Fruit fly (Drosophila melanogaster) whole organism, embryonic: ENCODE data around the gene CG15047.

ENCODE experiments used
- Atf3 ChIP-seq: fragments of 200-800 bp; sonication (Bioruptor generic); optimal IDR thresholded peaks from 3 replicates; lab custom pipeline; 2016; ENCODE audit warnings: missing biosample characterization, missing genetic modification characterization
- Atf6 ChIP-seq: fragments of 200-800 bp; sonication (Bioruptor generic); IDR thresholded peaks from 2 replicates; pipeline ENCODE4 v1.3.6; 2022; ENCODE audit warnings: missing biosample characterization, missing genetic modification characterization
- Blimp-1 ChIP-seq: fragments of 200-800 bp; sonication (Bioruptor generic); optimal IDR thresholded peaks from 3 replicates; lab custom pipeline; 2018; ENCODE audit warnings: missing biosample characterization, missing genetic modification characterization, mild to moderate bottlenecking, moderate library complexity, missing genetic modification reagents
- CG10267 ChIP-seq: fragments of 200-800 bp; sonication (Bioruptor generic); optimal IDR thresholded peaks from 2 replicates; lab custom pipeline; 2018; ENCODE audit warnings: missing biosample characterization, mild to moderate bottlenecking, missing genetic modification characterization, moderate library complexity
- CG10979 ChIP-seq: fragments of 200-800 bp; sonication (Bioruptor generic); optimal IDR thresholded peaks from 2 replicates; lab custom pipeline; 2018; ENCODE audit warnings: missing biosample characterization, mild to moderate bottlenecking, missing genetic modification characterization, moderate library complexity
- CG11085 ChIP-seq: fragments of 200-800 bp; sonication (Bioruptor generic); IDR thresholded peaks from 2 replicates; pipeline ENCODE4 v1.3.6; 2022; ENCODE audit warnings: missing biosample characterization, missing genetic modification characterization
- CG11247 ChIP-seq: fragments of 200-800 bp; sonication (Bioruptor generic); IDR thresholded peaks from 2 replicates; pipeline ENCODE4 v1.3.6; 2022; ENCODE audit warnings: missing biosample characterization, missing genetic modification characterization
- CG11504 ChIP-seq: fragments of 200-800 bp; sonication (Bioruptor generic); optimal IDR thresholded peaks from 3 replicates; lab custom pipeline; 2019; ENCODE audit warnings: missing biosample characterization, mild to moderate bottlenecking, missing genetic modification characterization, moderate library complexity
- CG12071 ChIP-seq: fragments of 200-800 bp; sonication (Bioruptor generic); optimal IDR thresholded peaks from 3 replicates; lab custom pipeline; 2018; ENCODE audit warnings: missing biosample characterization, mild to moderate bottlenecking, missing genetic modification characterization
- CG15269 ChIP-seq: fragments of 200-800 bp; sonication (Bioruptor generic); optimal IDR thresholded peaks from 2 replicates; lab custom pipeline; 2018; ENCODE audit warnings: missing biosample characterization, mild to moderate bottlenecking, missing genetic modification characterization, moderate library complexity
- CG1602 ChIP-seq: fragments of 200-800 bp; sonication (Bioruptor generic); optimal IDR thresholded peaks from 3 replicates; lab custom pipeline; 2016; ENCODE audit warnings: missing biosample characterization, missing genetic modification characterization
- CG17359 ChIP-seq: fragments of 200-800 bp; sonication (Bioruptor generic); optimal IDR thresholded peaks from 3 replicates; lab custom pipeline; 2018; ENCODE audit warnings: missing biosample characterization, mild to moderate bottlenecking, missing genetic modification characterization, moderate library complexity
- CG17361 ChIP-seq: fragments of 200-800 bp; sonication (Bioruptor generic); IDR thresholded peaks from 3 replicates; pipeline ENCODE4 v1.3.6; 2022; ENCODE audit warnings: missing biosample characterization, missing genetic modification characterization
- CG17912 ChIP-seq: fragments of 200-800 bp; sonication (Bioruptor generic); optimal IDR thresholded peaks from 2 replicates; lab custom pipeline; 2018; ENCODE audit warnings: missing biosample characterization, mild to moderate bottlenecking, missing genetic modification characterization
- CG6791 ChIP-seq: fragments of 200-800 bp; sonication (Bioruptor generic); IDR thresholded peaks from 3 replicates; pipeline ENCODE4 v1.3.6; 2022; ENCODE audit warnings: missing biosample characterization, missing genetic modification characterization; ENCODE audit not compliant: partially characterized antibody
- Deaf1 ChIP-seq: fragments of 200-800 bp; optimal IDR thresholded peaks from 3 replicates; lab custom pipeline; 2019; ENCODE audit warnings: missing biosample characterization, mild to moderate bottlenecking, missing genetic modification characterization, moderate library complexity
- Dip3 ChIP-seq: fragments of 200-800 bp; sonication (Bioruptor generic); optimal IDR thresholded peaks from 3 replicates; lab custom pipeline; 2016; ENCODE audit warnings: missing biosample characterization, missing genetic modification characterization
- Dll ChIP-seq: fragments of 200-800 bp; sonication (Bioruptor generic); IDR thresholded peaks from 4 replicates; pipeline ENCODE4 v1.3.6; 2022; ENCODE audit warnings: missing biosample characterization, missing genetic modification characterization; ENCODE audit not compliant: partially characterized antibody
- GATAe ChIP-seq: fragments of 200-800 bp; sonication (Bioruptor generic); conservative IDR thresholded peaks from 2 replicates; pipeline ENCODE4 v1.3.6; 2022; ENCODE audit warnings: missing biosample characterization, missing genetic modification characterization
- Gug ChIP-seq: fragments of 200-800 bp; sonication (Bioruptor generic); IDR thresholded peaks from 4 replicates; pipeline ENCODE4 v1.3.6; 2022; ENCODE audit warnings: missing biosample characterization, missing genetic modification characterization
- HLHmδ ChIP-seq: fragments of 200-800 bp; sonication (Bioruptor generic); optimal IDR thresholded peaks from 2 replicates; lab custom pipeline; 2018; ENCODE audit warnings: missing biosample characterization, mild to moderate bottlenecking, missing genetic modification characterization, moderate library complexity
- HmgD ChIP-seq: fragments of 200-800 bp; sonication (Bioruptor generic); optimal IDR thresholded peaks from 3 replicates; lab custom pipeline; 2016; ENCODE audit warnings: missing biosample characterization, missing genetic modification characterization
- Lhr ChIP-seq: fragments of 200-800 bp; sonication (Bioruptor generic); optimal IDR thresholded peaks from 3 replicates; lab custom pipeline; 2017; ENCODE audit warnings: mild to moderate bottlenecking, missing biosample characterization, missing genetic modification reagents, missing genetic modification characterization
- MTF-1 ChIP-seq: fragments of 200-800 bp; sonication (Bioruptor generic); optimal IDR thresholded peaks from 2 replicates; lab custom pipeline; 2018; ENCODE audit warnings: missing biosample characterization, mild to moderate bottlenecking, missing genetic modification characterization, borderline replicate concordance
- NC2β ChIP-seq: fragments of 200-800 bp; sonication (Bioruptor generic); optimal IDR thresholded peaks from 2 replicates; lab custom pipeline; 2016; ENCODE audit warnings: missing biosample characterization, missing genetic modification characterization
- NfI ChIP-seq: fragments of 200-800 bp; sonication (Bioruptor generic); optimal IDR thresholded peaks from 3 replicates; lab custom pipeline; 2018; ENCODE audit warnings: missing biosample characterization, mild to moderate bottlenecking, missing genetic modification characterization, moderate library complexity
- Optix ChIP-seq: fragments of 200-800 bp; sonication (Bioruptor generic); IDR thresholded peaks from 3 replicates; pipeline ENCODE4 v1.3.6; 2022; ENCODE audit warnings: missing biosample characterization, missing genetic modification characterization
- Ssrp ChIP-seq: fragments of 200-800 bp; sonication (Bioruptor generic); optimal IDR thresholded peaks from 2 replicates; lab custom pipeline; 2018; ENCODE audit warnings: missing biosample characterization, mild to moderate bottlenecking, missing genetic modification characterization, moderate library complexity
- Tbp ChIP-seq: fragments of >200 bp; optimal IDR thresholded peaks from 2 replicates; lab custom pipeline; 2018; ENCODE audit warnings: missing biosample characterization, missing genetic modification characterization
- Xbp1 ChIP-seq: fragments of 200-800 bp; sonication (Bioruptor generic); optimal IDR thresholded peaks from 3 replicates; lab custom pipeline; 2016; ENCODE audit warnings: missing biosample characterization, mild to moderate bottlenecking, missing genetic modification characterization
- ap ChIP-seq: fragments of 200-800 bp; sonication (Bioruptor generic); IDR thresholded peaks from 2 replicates; pipeline ENCODE4 v1.3.6; 2022; ENCODE audit warnings: missing biosample characterization, missing genetic modification characterization
- bsh ChIP-seq, 2 experiments: fragments of 200-800 bp; sonication (Bioruptor generic); optimal IDR thresholded peaks; 2 replicates each; lab custom pipeline; 2017 to 2018; ENCODE audit warnings: mild to moderate bottlenecking in 2 of 2, missing biosample characterization in 2 of 2, missing genetic modification characterization in 2 of 2, moderate library complexity in 1 of 2
- dm ChIP-seq: fragments of 200-800 bp; sonication (Bioruptor generic); optimal IDR thresholded peaks from 3 replicates; lab custom pipeline; 2016; ENCODE audit warnings: missing biosample characterization, missing genetic modification characterization
- dmrt99B ChIP-seq: fragments of 200-800 bp; sonication (Bioruptor generic); optimal IDR thresholded peaks from 2 replicates; lab custom pipeline; 2018; ENCODE audit warnings: missing biosample characterization, mild to moderate bottlenecking, missing genetic modification characterization, moderate library complexity
- ems ChIP-seq: fragments of 200-800 bp; sonication (Bioruptor generic); optimal IDR thresholded peaks from 3 replicates; lab custom pipeline; 2016; ENCODE audit warnings: missing biosample characterization, missing genetic modification characterization
- exex ChIP-seq: fragments of 200-800 bp; sonication (Bioruptor generic); optimal IDR thresholded peaks from 4 replicates; lab custom pipeline; 2018; ENCODE audit warnings: missing biosample characterization, mild to moderate bottlenecking, missing genetic modification characterization, moderate library complexity
- ftz-f1 ChIP-seq: fragments of 200-800 bp; sonication (Bioruptor generic); optimal IDR thresholded peaks from 2 replicates; lab custom pipeline; 2016; ENCODE audit warnings: missing biosample characterization, missing genetic modification characterization
- fu2 ChIP-seq: fragments of 200-800 bp; sonication (Bioruptor generic); optimal IDR thresholded peaks from 2 replicates; lab custom pipeline; 2016; ENCODE audit warnings: missing biosample characterization, missing genetic modification characterization
- gem ChIP-seq: fragments of 200-800 bp; sonication (Bioruptor generic); optimal IDR thresholded peaks from 2 replicates; lab custom pipeline; 2019; ENCODE audit warnings: missing biosample characterization, mild to moderate bottlenecking, missing genetic modification characterization, moderate library complexity
- hb ChIP-seq: fragments of 200-800 bp; sonication (Bioruptor generic); IDR thresholded peaks from 3 replicates; pipeline ENCODE4 v1.3.6; 2022; ENCODE audit warnings: missing biosample characterization, missing genetic modification characterization; ENCODE audit not compliant: partially characterized antibody
- jigr1 ChIP-seq: fragments of 200-800 bp; sonication (Bioruptor generic); IDR thresholded peaks from 3 replicates; pipeline ENCODE4 v1.3.6; 2022; ENCODE audit warnings: missing biosample characterization, missing genetic modification characterization
- jing ChIP-seq: fragments of 200-800 bp; sonication (Bioruptor generic); optimal IDR thresholded peaks from 2 replicates; lab custom pipeline; 2018; ENCODE audit warnings: missing biosample characterization, mild to moderate bottlenecking, missing genetic modification characterization
- lbe ChIP-seq: fragments of 200-800 bp; sonication (Bioruptor generic); optimal IDR thresholded peaks from 2 replicates; lab custom pipeline; 2016; ENCODE audit warnings: missing biosample characterization, mild to moderate bottlenecking, missing genetic modification characterization
- nau ChIP-seq: fragments of 200-800 bp; sonication (Bioruptor generic); optimal IDR thresholded peaks from 3 replicates; lab custom pipeline; 2017; ENCODE audit warnings: missing biosample characterization, mild to moderate bottlenecking, missing genetic modification characterization, missing genetic modification reagents
- nerfin-1 ChIP-seq: fragments of 200-800 bp; sonication (Bioruptor generic); optimal IDR thresholded peaks from 3 replicates; lab custom pipeline; 2019; ENCODE audit warnings: missing biosample characterization, mild to moderate bottlenecking, missing genetic modification characterization, moderate library complexity
- nom ChIP-seq: fragments of 200-800 bp; sonication (Bioruptor generic); optimal IDR thresholded peaks from 2 replicates; lab custom pipeline; 2017; ENCODE audit warnings: missing biosample characterization, missing genetic modification characterization, mild to moderate bottlenecking, moderate library complexity, missing genetic modification reagents
- row ChIP-seq: fragments of 200-800 bp; sonication (Bioruptor generic); IDR thresholded peaks from 3 replicates; pipeline ENCODE4 v1.3.6; 2022; ENCODE audit warnings: missing biosample characterization, missing genetic modification characterization
- sc ChIP-seq, 3 experiments: fragments of >200 bp in 2 of 3; fragments of 200-800 bp in 1 of 3; sonication (Bioruptor generic) in 1 of 3; optimal IDR thresholded peaks; 2 replicates in 2 of 3; 3 replicates in 1 of 3; lab custom pipeline; 2017; ENCODE audit warnings: mild to moderate bottlenecking in 1 of 3, missing biosample characterization in 1 of 3, missing genetic modification characterization in 1 of 3, missing genetic modification reagents in 1 of 3
- sob ChIP-seq: fragments of 200-800 bp; sonication (Bioruptor generic); IDR thresholded peaks from 2 replicates; pipeline ENCODE4 v1.3.6; 2022; ENCODE audit warnings: missing biosample characterization, missing genetic modification characterization
- wor ChIP-seq: fragments of 200-800 bp; sonication (Bioruptor generic); IDR thresholded peaks from 2 replicates; pipeline ENCODE4 v1.3.6; 2022; ENCODE audit warnings: missing biosample characterization, missing genetic modification characterization
- zfh1 ChIP-seq: fragments of 200-800 bp; sonication (Bioruptor generic); IDR thresholded peaks from 3 replicates; pipeline ENCODE4 v1.3.6; 2022; ENCODE audit warnings: missing biosample characterization, missing genetic modification characterization

The CG15047 gene

DNA sequence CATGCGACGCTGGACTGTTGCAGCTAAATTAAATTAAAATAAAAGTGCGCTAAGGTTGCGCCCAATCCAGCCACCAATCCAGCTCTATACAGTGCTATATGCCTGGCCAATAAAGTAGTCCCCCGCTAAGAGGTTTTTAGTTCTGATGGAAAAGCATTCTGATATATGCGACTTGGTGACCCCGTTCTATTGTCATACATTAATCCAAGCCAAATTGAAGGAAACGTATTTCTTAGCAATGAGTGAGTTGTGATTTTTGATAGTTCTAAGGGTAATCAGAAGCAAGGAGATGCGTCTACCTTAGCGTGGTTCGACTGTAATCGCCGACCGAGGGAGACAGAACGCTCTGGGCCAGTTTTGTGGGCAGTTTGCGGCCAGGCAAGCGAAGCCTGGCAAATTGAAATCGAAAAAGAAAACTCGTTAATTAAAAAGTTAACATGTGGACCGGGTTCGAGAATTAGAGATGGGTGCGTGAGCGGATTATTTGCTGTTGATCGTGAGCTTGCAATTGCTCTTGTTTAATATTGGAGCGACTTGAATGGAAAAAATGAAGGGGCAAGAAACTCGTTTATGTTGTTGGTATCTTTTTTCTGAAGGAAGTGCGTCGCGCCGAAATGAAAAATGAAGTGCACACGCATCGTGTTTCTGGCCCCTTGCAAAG is 9.9 kb downstream of the CG15047 start (continued):
- TF ChIP-seq NC2β (no peak), sc (optimal IDR thresholded peaks at IDR 0.05; lab: Kevin White, UChicago) (no peak), sc (GFP tag; optimal IDR thresholded peaks at IDR 0.05; lab: Kevin White, UChicago) (no peak), row (GFP tag; lab: Robert Waterston, UW) (peak; percentile 46), CG11085 (GFP tag; lab: Robert Waterston, UW) (no peak), CG12071 (no peak), Xbp1 (GFP tag; lab: Kevin White, UChicago) (no peak), HmgD (GFP tag; lab: Kevin White, UChicago) (no peak), CG17912 (GFP tag; lab: Kevin White, UChicago) (no peak), Atf3 (no peak), sob (GFP tag; lab: Robert Waterston, UW) (no peak), MTF-1 (GFP tag; lab: Kevin White, UChicago) (no peak), ems (GFP tag; lab: Kevin White, UChicago) (no peak), lbe (peak; percentile 39), dm (GFP tag; lab: Kevin White, UChicago) (no peak), nom (GFP tag; lab: Kevin White, UChicago) (peak; percentile 0), NfI (GFP tag; lab: Kevin White, UChicago) (no peak), nerfin-1 (tag; lab: Kevin White, UChicago) (no peak), GATAe (GFP tag; lab: Robert Waterston, UW) (no peak), CG10267 (no peak), exex (tag; lab: Kevin White, UChicago) (no peak), Gug (GFP tag; lab: Robert Waterston, UW) (no peak), zfh1 (GFP tag; lab: Robert Waterston, UW) (no peak), hb (no peak), CG11247 (GFP tag; lab: Robert Waterston, UW) (no peak), Deaf1 (tag; lab: Kevin White, UChicago) (no peak), Dll (0 out of 4 replicates have a peak, but pooled peaks have one; percentile 31), Lhr (GFP tag; lab: Kevin White, UChicago) (no peak), CG1602 (GFP tag; lab: Kevin White, UChicago) (no peak), CG15269 (tag; lab: Kevin White, UChicago) (no peak), ap (GFP tag; lab: Robert Waterston, UW) (no peak), dmrt99B (tag; lab: Kevin White, UChicago) (no peak), CG17359 (tag; lab: Kevin White, UChicago) (no peak), nau (GFP tag; lab: Kevin White, UChicago) (no peak), Optix (no peak), jing (GFP tag; lab: Kevin White, UChicago) (no peak), CG11504 (tag; lab: Kevin White, UChicago) (no peak), HLHmδ (GFP tag; lab: Kevin White, UChicago) (no peak)

DNA sequence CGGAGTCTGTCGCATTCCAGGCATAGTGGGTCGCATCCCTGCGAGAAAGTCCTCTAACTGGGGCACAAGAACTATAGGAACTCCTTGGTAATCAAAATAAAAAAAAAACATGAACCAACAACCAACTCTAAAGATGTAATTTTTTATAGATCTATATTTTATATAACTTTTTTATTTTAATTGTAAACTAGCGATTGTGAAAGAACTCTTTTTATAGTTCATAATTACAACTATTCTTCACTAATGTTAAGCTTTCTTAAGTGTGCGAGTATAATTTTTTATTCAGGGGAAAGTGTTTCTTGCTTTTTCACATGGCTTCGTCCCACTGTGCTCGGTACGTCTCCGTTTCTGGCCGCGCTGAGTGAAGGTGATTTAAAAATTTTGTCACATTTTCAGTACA is 11.8 kb downstream of the CG15047 start:
- peak; percentile 7 for TF ChIP-seq Blimp-1 (GFP tag; lab: Kevin White, UChicago)
- TF ChIP-seq wor (GFP tag; lab: Robert Waterston, UW), result no peak
- TF ChIP-seq Dip3 (GFP tag; lab: Kevin White, UChicago), result no peak
- TF ChIP-seq Atf6 (GFP tag; lab: Robert Waterston, UW), result no peak
- TF ChIP-seq CG10979 (tag; lab: Kevin White, UChicago), result peak; percentile 35
- peak; percentile 21 for TF ChIP-seq gem (tag; lab: Kevin White, UChicago)
- no peak for TF ChIP-seq jigr1 (GFP tag; lab: Robert Waterston, UW)
- no peak for TF ChIP-seq CG6791 (GFP tag; lab: Robert Waterston, UW)
- no peak for TF ChIP-seq fu2 (GFP tag; lab: Kevin White, UChicago)
- TF ChIP-seq Ssrp (tag; lab: Kevin White, UChicago), result peak; percentile 24
- 0 out of 3 replicates have a peak, but pooled peaks have one; percentile 17 for TF ChIP-seq CG17361
- TF ChIP-seq bsh (GFP tag; optimal IDR thresholded peaks at IDR 0.05; lab: Kevin White, UChicago), result peak; percentile 12 to 45
- TF ChIP-seq Tbp, result no peak
- no peak for TF ChIP-seq ftz-f1 (GFP tag; lab: Kevin White, UChicago)
